Worm (Caenorhabditis elegans) whole organism, midembryonic: ENCODE data around the gene gst-22.

ENCODE experiments used
- cog-1 ChIP-seq: sonication (generic microtip); optimal IDR thresholded peaks from 2 replicates; lab custom pipeline; 2016; ENCODE audit warnings: missing genetic modification characterization, missing compliant biosample characterization
- flt-1 ChIP-seq: fragments of 200-800 bp; sonication (Bioruptor generic); IDR thresholded peaks from 2 replicates; pipeline ENCODE4 v1.3.6; 2022; ENCODE audit warnings: missing genetic modification characterization, missing compliant biosample characterization
- klf-2 ChIP-seq: fragments of 200-800 bp; sonication (Bioruptor generic); conservative IDR thresholded peaks from 2 replicates; pipeline ENCODE4 v1.3.6; 2022; ENCODE audit warnings: missing genetic modification reagents, missing genetic modification characterization, missing compliant biosample characterization
- med-1 ChIP-seq: sonication (generic microtip); optimal IDR thresholded peaks from 2 replicates; lab custom pipeline; 2017; ENCODE audit warnings: missing genetic modification characterization, mild to moderate bottlenecking, missing compliant biosample characterization, antibody characterized with exemption, missing genetic modification reagents; ENCODE audit not compliant: insufficient read depth
- ztf-23 ChIP-seq: fragments of 200-800 bp; sonication (Bioruptor generic); IDR thresholded peaks from 2 replicates; pipeline ENCODE4 v1.3.6; 2022; ENCODE audit warnings: missing genetic modification reagents, missing genetic modification characterization, missing compliant biosample characterization

DNA sequence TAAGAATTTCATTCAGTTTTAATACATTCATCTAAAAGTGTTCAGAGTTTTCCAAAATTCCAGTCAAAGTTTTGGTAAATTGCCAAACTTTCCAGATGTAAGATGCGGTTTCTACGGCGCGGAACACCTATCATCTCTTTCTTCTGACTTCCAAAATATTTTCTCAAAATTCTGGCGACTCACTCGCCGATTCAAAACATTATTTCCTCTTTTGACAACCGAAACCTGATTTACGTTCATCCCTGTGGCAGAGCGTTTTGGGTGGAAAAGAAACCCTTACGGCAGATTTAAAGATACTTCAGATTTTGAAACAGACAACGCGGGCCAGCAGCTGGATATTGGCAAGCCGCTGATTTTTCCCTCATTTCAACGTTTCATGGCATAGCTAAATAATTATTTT, 34.1 kb downstream of the gst-22 start, which contains the start of gene F11A5.5:
- no peak for TF ChIP-seq flt-1
- TF ChIP-seq klf-2 = no peak
- TF ChIP-seq med-1 (GFP tag; lab: Kevin White, UChicago) = no peak
- no peak for TF ChIP-seq cog-1 (tag; lab: Kevin White, UChicago)
- no peak for TF ChIP-seq ztf-23
